Fruit fly (Drosophila melanogaster): ENCODE data around the gene CG1582.

DNA sequence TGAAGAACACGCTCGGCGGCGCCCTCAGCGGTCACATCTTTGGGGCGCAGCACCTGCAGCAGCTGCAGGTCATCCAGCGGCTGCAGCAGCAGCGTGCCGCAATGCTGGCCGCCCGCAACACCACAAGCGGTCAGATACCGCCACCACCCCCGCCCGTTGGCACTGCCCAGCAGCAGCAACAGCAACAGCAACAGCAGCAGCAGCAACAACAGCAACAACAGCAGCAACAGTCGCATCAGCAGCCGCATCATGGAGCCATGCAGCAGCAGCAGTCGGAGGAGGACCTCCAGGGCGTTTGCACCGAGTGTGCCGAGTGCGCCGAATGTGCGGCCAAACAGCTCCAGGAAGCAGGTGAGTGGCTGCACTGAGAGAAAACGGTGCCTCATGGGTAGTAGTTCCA lies 13.5 kb upstream of the CG1582 start:
- TF ChIP-seq CG14710 (tag; optimal IDR thresholded peaks at IDR 0.05) (no peak), HLH3B (GFP tag; IDR thresholded peaks at IDR 0.05) (no peak), CG12942 (GFP tag; optimal IDR thresholded peaks at IDR 0.05) (no peak), CG6272 (GFP tag; IDR thresholded peaks at IDR 0.05) (no peak), cad (GFP tag; optimal IDR thresholded peaks at IDR 0.05) (no peak), CG10267 (tag; optimal IDR thresholded peaks at IDR 0.05) (no peak), croc (GFP tag; conservative IDR thresholded peaks at IDR 0.05) (no peak), CG7745 (tag; optimal IDR thresholded peaks at IDR 0.05) (no peak), CG16779 (GFP tag; IDR thresholded peaks at IDR 0.05) (no peak), CG11085 (GFP tag; IDR thresholded peaks at IDR 0.05) (no peak), CG16815 (GFP tag; optimal IDR thresholded peaks at IDR 0.05) (no peak), emc (GFP tag; optimal IDR thresholded peaks at IDR 0.05) (no peak), CG12236 (GFP tag; optimal IDR thresholded peaks at IDR 0.05) (no peak), CG10209 (GFP tag; optimal IDR thresholded peaks at IDR 0.05) (no peak)

All from whole organism, embryonic.